Fruit fly (Drosophila melanogaster) whole organism, embryonic: ENCODE measurements around the gene Sfp33A2.

Source experiments
- B-H1 ChIP-seq: fragments of 200-800 bp; sonication (Bioruptor generic); IDR thresholded peaks from 3 replicates; pipeline ENCODE4 v1.3.6; 2022; ENCODE audit warnings: missing biosample characterization, missing genetic modification characterization
- Bteb2 ChIP-seq: fragments of 200-800 bp; sonication (Bioruptor generic); optimal IDR thresholded peaks from 2 replicates; lab custom pipeline; 2016; ENCODE audit warnings: missing biosample characterization, missing genetic modification characterization
- CG10565 ChIP-seq: fragments of 200-800 bp; sonication (Bioruptor generic); optimal IDR thresholded peaks from 3 replicates; lab custom pipeline; 2016; ENCODE audit warnings: missing biosample characterization, mild to moderate bottlenecking, missing genetic modification characterization
- CG11093 ChIP-seq: fragments of 200-800 bp; sonication (Bioruptor generic); IDR thresholded peaks from 3 replicates; pipeline ENCODE4 v1.3.6; 2022; ENCODE audit warnings: missing biosample characterization, missing genetic modification characterization
- CG13123 ChIP-seq: fragments of 200-800 bp; sonication (Bioruptor generic); optimal IDR thresholded peaks from 2 replicates; lab custom pipeline; 2016; ENCODE audit warnings: missing biosample characterization, missing genetic modification characterization
- CG14050 ChIP-seq: fragments of 200-800 bp; sonication (Bioruptor generic); IDR thresholded peaks from 3 replicates; pipeline ENCODE4 v1.3.6; 2022; ENCODE audit warnings: missing biosample characterization, missing genetic modification characterization
- CG14965 ChIP-seq: fragments of 200-800 bp; sonication (Bioruptor generic); optimal IDR thresholded peaks from 2 replicates; lab custom pipeline; 2016; ENCODE audit warnings: missing biosample characterization, missing genetic modification characterization, borderline replicate concordance
- CG15514 ChIP-seq: fragments of 200-800 bp; sonication (Bioruptor generic); optimal IDR thresholded peaks from 3 replicates; lab custom pipeline; 2017; ENCODE audit warnings: missing biosample characterization, missing genetic modification characterization, mild to moderate bottlenecking, moderate library complexity, missing genetic modification reagents
- CG17612 ChIP-seq: fragments of 200-800 bp; sonication (Bioruptor generic); IDR thresholded peaks from 2 replicates; pipeline ENCODE4 v1.3.6; 2022; ENCODE audit warnings: missing biosample characterization, missing genetic modification characterization
- CG2120 ChIP-seq: fragments of 200-800 bp; sonication (Bioruptor generic); optimal IDR thresholded peaks from 3 replicates; lab custom pipeline; 2016; ENCODE audit warnings: missing biosample characterization, missing genetic modification characterization
- CG2678 ChIP-seq: fragments of 200-800 bp; sonication (Bioruptor generic); optimal IDR thresholded peaks from 3 replicates; lab custom pipeline; 2019; ENCODE audit warnings: missing biosample characterization, mild to moderate bottlenecking, missing genetic modification characterization, moderate library complexity
- CG2712 ChIP-seq: fragments of 200-800 bp; optimal IDR thresholded peaks from 3 replicates; lab custom pipeline; 2019; ENCODE audit warnings: missing biosample characterization, mild to moderate bottlenecking, missing genetic modification characterization, moderate library complexity
- CG31441 ChIP-seq: fragments of 200-800 bp; sonication (Bioruptor generic); IDR thresholded peaks from 2 replicates; pipeline ENCODE4 v1.3.6; 2022; ENCODE audit warnings: missing biosample characterization, missing genetic modification characterization
- CG32767 ChIP-seq: fragments of 200-800 bp; sonication (Bioruptor generic); IDR thresholded peaks from 2 replicates; pipeline ENCODE4 v1.3.6; 2022; ENCODE audit warnings: missing biosample characterization, missing genetic modification characterization
- CG33557 ChIP-seq: fragments of 200-800 bp; sonication (Bioruptor generic); optimal IDR thresholded peaks from 2 replicates; lab custom pipeline; 2019; ENCODE audit warnings: missing biosample characterization, mild to moderate bottlenecking, missing genetic modification characterization, moderate library complexity
- CG3838 ChIP-seq: fragments of 200-800 bp; sonication (Bioruptor generic); optimal IDR thresholded peaks from 3 replicates; lab custom pipeline; 2016; ENCODE audit warnings: missing biosample characterization, missing genetic modification characterization
- CG4404 ChIP-seq: fragments of 200-800 bp; sonication (Bioruptor generic); IDR thresholded peaks from 2 replicates; pipeline ENCODE4 v1.3.6; 2022; ENCODE audit warnings: missing biosample characterization, missing genetic modification characterization
- CG4854 ChIP-seq: fragments of 200-800 bp; sonication (Bioruptor generic); optimal IDR thresholded peaks from 2 replicates; lab custom pipeline; 2016; ENCODE audit warnings: missing biosample characterization, missing genetic modification characterization, inconsistent platforms
- CG6854 ChIP-seq: fragments of 200-800 bp; sonication (Bioruptor generic); optimal IDR thresholded peaks from 3 replicates; lab custom pipeline; 2017; ENCODE audit warnings: missing biosample characterization, mild to moderate bottlenecking, missing genetic modification characterization
- CG7357 ChIP-seq: fragments of 200-800 bp; sonication (Bioruptor generic); IDR thresholded peaks from 3 replicates; pipeline ENCODE4 v1.3.6; 2022; ENCODE audit warnings: missing biosample characterization, missing genetic modification characterization
- CG8478 ChIP-seq: fragments of >200 bp; optimal IDR thresholded peaks from 2 replicates; lab custom pipeline; 2018
- CG8765 ChIP-seq: fragments of 200-800 bp; sonication (Bioruptor generic); IDR thresholded peaks from 2 replicates; pipeline ENCODE4 v1.3.6; 2022; ENCODE audit warnings: missing biosample characterization, missing genetic modification characterization
- CG9437 ChIP-seq: fragments of 200-800 bp; sonication (Bioruptor generic); optimal IDR thresholded peaks from 2 replicates; lab custom pipeline; 2018; ENCODE audit warnings: missing biosample characterization, mild to moderate bottlenecking, missing genetic modification characterization
- Dfd ChIP-seq, 2 experiments: fragments of >200 bp; optimal IDR thresholded peaks; 2 replicates each; lab custom pipeline; 2017; ENCODE audit warnings: missing biosample characterization in 2 of 2, missing genetic modification characterization in 2 of 2
- Elba2 ChIP-seq: fragments of 200-800 bp; sonication (Bioruptor generic); optimal IDR thresholded peaks from 3 replicates; lab custom pipeline; 2016; ENCODE audit warnings: missing biosample characterization, missing genetic modification characterization
- Gsc ChIP-seq: fragments of 200-800 bp; sonication (Bioruptor generic); IDR thresholded peaks from 2 replicates; pipeline ENCODE4 v1.3.6; 2022; ENCODE audit warnings: missing biosample characterization, missing genetic modification characterization
- Gug ChIP-seq: fragments of 200-800 bp; sonication (Bioruptor generic); IDR thresholded peaks from 4 replicates; pipeline ENCODE4 v1.3.6; 2022; ENCODE audit warnings: missing biosample characterization, missing genetic modification characterization
- H15 ChIP-seq: fragments of 200-800 bp; sonication (Bioruptor generic); IDR thresholded peaks from 3 replicates; pipeline ENCODE4 v1.3.6; 2022; ENCODE audit warnings: missing biosample characterization, missing genetic modification characterization
- HmgZ ChIP-seq: fragments of 200-800 bp; sonication (Bioruptor generic); optimal IDR thresholded peaks from 2 replicates; lab custom pipeline; 2018; ENCODE audit warnings: missing biosample characterization, mild to moderate bottlenecking, missing genetic modification characterization
- Hr39 ChIP-seq: fragments of >200 bp; optimal IDR thresholded peaks from 2 replicates; lab custom pipeline; 2017
- Lhr ChIP-seq: fragments of 200-800 bp; sonication (Bioruptor generic); optimal IDR thresholded peaks from 3 replicates; lab custom pipeline; 2017; ENCODE audit warnings: mild to moderate bottlenecking, missing biosample characterization, missing genetic modification reagents, missing genetic modification characterization
- Lim3 ChIP-seq: fragments of 200-800 bp; sonication (Bioruptor generic); IDR thresholded peaks from 2 replicates; pipeline ENCODE4 v1.3.6; 2022; ENCODE audit warnings: missing biosample characterization, missing genetic modification characterization
- MBD-R2 ChIP-seq: fragments of 200-800 bp; sonication (Bioruptor generic); IDR thresholded peaks from 2 replicates; pipeline ENCODE4 v1.3.6; 2022; ENCODE audit warnings: missing biosample characterization, missing genetic modification characterization
- NC2α ChIP-seq: fragments of 200-800 bp; sonication (Bioruptor generic); optimal IDR thresholded peaks from 2 replicates; lab custom pipeline; 2016; ENCODE audit warnings: missing biosample characterization, missing genetic modification characterization
- NK7.1 ChIP-seq: fragments of 200-800 bp; sonication (Bioruptor generic); optimal IDR thresholded peaks from 3 replicates; lab custom pipeline; 2016; ENCODE audit warnings: missing biosample characterization, missing genetic modification characterization
- Nf-YB ChIP-seq: fragments of 200-800 bp; sonication (Bioruptor generic); optimal IDR thresholded peaks from 3 replicates; lab custom pipeline; 2019; ENCODE audit warnings: missing biosample characterization, mild to moderate bottlenecking, missing genetic modification characterization, moderate library complexity
- Optix ChIP-seq: fragments of 200-800 bp; sonication (Bioruptor generic); IDR thresholded peaks from 3 replicates; pipeline ENCODE4 v1.3.6; 2022; ENCODE audit warnings: missing biosample characterization, missing genetic modification characterization
- Rx ChIP-seq: fragments of 200-800 bp; sonication (Bioruptor generic); IDR thresholded peaks from 2 replicates; pipeline ENCODE4 v1.3.6; 2022; ENCODE audit warnings: missing biosample characterization, missing genetic modification characterization
- cad ChIP-seq: fragments of >200 bp; optimal IDR thresholded peaks from 2 replicates; lab custom pipeline; 2017; ENCODE audit warnings: missing biosample characterization, missing genetic modification characterization
- ci ChIP-seq: fragments of 200-800 bp; sonication (Bioruptor generic); IDR thresholded peaks from 3 replicates; pipeline ENCODE4 v1.3.6; 2022; ENCODE audit warnings: missing biosample characterization, missing genetic modification characterization
- dpn ChIP-seq, 2 experiments: fragments of 200-800 bp; sonication (Bioruptor generic); optimal IDR thresholded peaks; 3 replicates each; lab custom pipeline; 2016; ENCODE audit warnings: missing biosample characterization in 2 of 2, missing genetic modification characterization in 2 of 2
- esg ChIP-seq: fragments of 200-800 bp; sonication (Bioruptor generic); conservative IDR thresholded peaks from 2 replicates; pipeline ENCODE4 v1.3.6; 2022; ENCODE audit warnings: missing biosample characterization, missing genetic modification characterization
- eyg ChIP-seq: fragments of 200-800 bp; sonication (Bioruptor generic); optimal IDR thresholded peaks from 3 replicates; lab custom pipeline; 2016; ENCODE audit warnings: missing biosample characterization, missing genetic modification characterization
- fru ChIP-seq: fragments of >200 bp; optimal IDR thresholded peaks from 2 replicates; lab custom pipeline; 2017
- gcm2 ChIP-seq: fragments of 200-800 bp; sonication (Bioruptor generic); optimal IDR thresholded peaks from 2 replicates; lab custom pipeline; 2016; ENCODE audit warnings: missing biosample characterization, missing genetic modification characterization
- gfzf ChIP-seq: fragments of 200-800 bp; sonication (Bioruptor generic); optimal IDR thresholded peaks from 2 replicates; lab custom pipeline; 2016; ENCODE audit warnings: missing biosample characterization, mild to moderate bottlenecking, missing genetic modification characterization, moderate library complexity
- gro ChIP-seq: fragments of 200-800 bp; sonication (Bioruptor generic); optimal IDR thresholded peaks from 2 replicates; lab custom pipeline; 2016; ENCODE audit warnings: missing biosample characterization, missing genetic modification characterization
- gsb-n ChIP-seq: fragments of 200-800 bp; sonication (Bioruptor generic); optimal IDR thresholded peaks from 3 replicates; lab custom pipeline; 2018; ENCODE audit warnings: missing biosample characterization, mild to moderate bottlenecking, missing genetic modification characterization
- kay ChIP-seq: fragments of 200-800 bp; sonication (Bioruptor generic); optimal IDR thresholded peaks from 2 replicates; lab custom pipeline; 2016; ENCODE audit warnings: missing biosample characterization, missing genetic modification characterization
- nau ChIP-seq: fragments of 200-800 bp; sonication (Bioruptor generic); optimal IDR thresholded peaks from 3 replicates; lab custom pipeline; 2017; ENCODE audit warnings: missing biosample characterization, mild to moderate bottlenecking, missing genetic modification characterization, missing genetic modification reagents
- peb ChIP-seq: fragments of 200-800 bp; sonication (Bioruptor generic); IDR thresholded peaks from 2 replicates; pipeline ENCODE4 v1.3.6; 2022; ENCODE audit warnings: missing biosample characterization, missing genetic modification characterization
- sisA ChIP-seq: fragments of 200-800 bp; sonication (Bioruptor generic); IDR thresholded peaks from 2 replicates; pipeline ENCODE4 v1.3.6; 2022; ENCODE audit warnings: missing biosample characterization, missing genetic modification characterization
- trh ChIP-seq: fragments of 200-800 bp; sonication (Bioruptor generic); optimal IDR thresholded peaks from 2 replicates; lab custom pipeline; 2016; ENCODE audit warnings: missing biosample characterization, missing genetic modification characterization

Gene Sfp33A2

DNA sequence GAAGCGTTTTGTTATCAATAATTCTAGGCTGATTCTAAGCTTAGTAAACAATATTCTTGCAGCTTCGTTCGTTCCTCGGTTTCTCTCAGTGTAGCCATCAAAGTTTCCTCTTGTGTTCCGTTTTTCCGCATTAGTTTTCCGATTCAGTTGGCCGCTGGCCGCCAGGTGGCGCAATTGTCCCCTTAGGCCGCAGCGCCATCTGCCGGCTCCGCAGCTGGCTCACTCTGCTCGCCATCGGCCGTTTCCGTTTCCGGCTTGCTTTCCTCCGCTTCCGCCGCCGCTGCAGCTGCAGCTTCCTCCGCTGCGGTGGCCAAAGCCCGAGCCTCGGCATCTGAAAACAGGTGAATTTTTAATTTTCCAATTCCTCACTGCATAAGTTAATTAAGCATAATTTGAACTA lies 21.1 kb upstream of the Sfp33A2 start (continued):
- peak; percentile 86 for TF ChIP-seq CG3838 (GFP tag; lab: Kevin White, UChicago)
- TF ChIP-seq Lhr = peak; percentile 97
- no peak for TF ChIP-seq Dfd (GFP tag; optimal IDR thresholded peaks at IDR 0.05; lab: Kevin White, UChicago)
- TF ChIP-seq CG2120 (GFP tag; lab: Kevin White, UChicago) = peak; percentile 43
- TF ChIP-seq Hr39 = no peak
- peak; percentile 68; the same call in 1 of the 2 replicates for TF ChIP-seq Lim3
- TF ChIP-seq B-H1 (GFP tag; lab: Robert Waterston, UW) = peak; percentile 80; the same call in 2 of the 3 replicates
- peak; percentile 94 for TF ChIP-seq NK7.1
- TF ChIP-seq gcm2 (GFP tag; lab: Kevin White, UChicago) = peak; percentile 77
- TF ChIP-seq CG15514 (GFP tag; lab: Kevin White, UChicago) = peak; percentile 94
- TF ChIP-seq Bteb2 (GFP tag; lab: Kevin White, UChicago) = peak; percentile 83
- no peak for TF ChIP-seq cad (GFP tag; lab: Kevin White, UChicago)
- peak; percentile 75 for TF ChIP-seq Nf-YB (GFP tag; lab: Kevin White, UChicago)
- TF ChIP-seq HmgZ = peak; percentile 58
- TF ChIP-seq CG13123 (GFP tag; lab: Kevin White, UChicago) = peak; percentile 89
- peak; percentile 24 for TF ChIP-seq gfzf (GFP tag; lab: Kevin White, UChicago)
- peak; percentile 89 for TF ChIP-seq CG14050 (GFP tag; lab: Robert Waterston, UW)
- TF ChIP-seq Gug (GFP tag; lab: Robert Waterston, UW) = peak; percentile 87
- peak; percentile 70; the same call in 2 of the 3 replicates for TF ChIP-seq CG11093
- peak; percentile 79 for TF ChIP-seq CG10565
- peak; percentile 97 for TF ChIP-seq NC2α (GFP tag; lab: Kevin White, UChicago)
- TF ChIP-seq trh (GFP tag; lab: Kevin White, UChicago) = peak; percentile 88
- TF ChIP-seq eyg = peak; percentile 95
- peak; percentile 77 for TF ChIP-seq CG17612 (GFP tag; lab: Robert Waterston, UW)
- TF ChIP-seq sisA = peak; percentile 83
- TF ChIP-seq esg (GFP tag; lab: Robert Waterston, UW) = peak; percentile 42
- TF ChIP-seq gsb-n = peak; percentile 91
- peak; percentile 99 for TF ChIP-seq ci (GFP tag; lab: Robert Waterston, UW)
- peak; percentile 93 for TF ChIP-seq CG4854 (GFP tag; lab: Kevin White, UChicago)
- TF ChIP-seq kay (GFP tag; lab: Kevin White, UChicago) = peak; percentile 40
- TF ChIP-seq CG4404 = peak; percentile 76
- peak; percentile 47; the same call in 1 of the 2 replicates for TF ChIP-seq CG32767
- TF ChIP-seq CG31441 (GFP tag; lab: Robert Waterston, UW) = peak; percentile 96
- peak; percentile 91 for TF ChIP-seq Elba2 (GFP tag; lab: Kevin White, UChicago)
- peak; percentile 63; the same call in 2 of the 3 replicates for TF ChIP-seq CG7357 (GFP tag; lab: Robert Waterston, UW)
- TF ChIP-seq nau (GFP tag; lab: Kevin White, UChicago) = peak; percentile 96
- TF ChIP-seq CG33557 (GFP tag; lab: Kevin White, UChicago) = peak; percentile 96
- peak; percentile 75 for TF ChIP-seq CG8765 (GFP tag; lab: Robert Waterston, UW)
- peak; percentile 74 for TF ChIP-seq peb (GFP tag; lab: Robert Waterston, UW)
- TF ChIP-seq Optix (GFP tag; lab: Robert Waterston, UW) = peak; percentile 93
- TF ChIP-seq CG9437 (GFP tag; lab: Kevin White, UChicago) = peak; percentile 87
- TF ChIP-seq H15 (GFP tag; lab: Robert Waterston, UW) = peak; percentile 94
- TF ChIP-seq dpn (GFP tag; optimal IDR thresholded peaks at IDR 0.05; lab: Kevin White, UChicago) = peak; percentile 90 to 95
- TF ChIP-seq Gsc (GFP tag; lab: Robert Waterston, UW) = no peak
- no peak for TF ChIP-seq fru (lab: Kevin White, UChicago)
- peak; percentile 97 for TF ChIP-seq CG14965 (GFP tag; lab: Kevin White, UChicago)
- TF ChIP-seq CG8478 (lab: Kevin White, UChicago) = no peak
- TF ChIP-seq CG2678 (tag; lab: Kevin White, UChicago) = peak; percentile 81
- TF ChIP-seq CG6854 = peak; percentile 96
- peak; percentile 74 for TF ChIP-seq gro
- peak; percentile 93 for TF ChIP-seq Rx
- peak; percentile 92 for TF ChIP-seq CG2712
- peak; percentile 57; the same call in 1 of the 2 replicates for TF ChIP-seq MBD-R2 (GFP tag; lab: Robert Waterston, UW)
